Fruit fly (Drosophila melanogaster): ENCODE results near the gene fax.

Gene fax

DNA sequence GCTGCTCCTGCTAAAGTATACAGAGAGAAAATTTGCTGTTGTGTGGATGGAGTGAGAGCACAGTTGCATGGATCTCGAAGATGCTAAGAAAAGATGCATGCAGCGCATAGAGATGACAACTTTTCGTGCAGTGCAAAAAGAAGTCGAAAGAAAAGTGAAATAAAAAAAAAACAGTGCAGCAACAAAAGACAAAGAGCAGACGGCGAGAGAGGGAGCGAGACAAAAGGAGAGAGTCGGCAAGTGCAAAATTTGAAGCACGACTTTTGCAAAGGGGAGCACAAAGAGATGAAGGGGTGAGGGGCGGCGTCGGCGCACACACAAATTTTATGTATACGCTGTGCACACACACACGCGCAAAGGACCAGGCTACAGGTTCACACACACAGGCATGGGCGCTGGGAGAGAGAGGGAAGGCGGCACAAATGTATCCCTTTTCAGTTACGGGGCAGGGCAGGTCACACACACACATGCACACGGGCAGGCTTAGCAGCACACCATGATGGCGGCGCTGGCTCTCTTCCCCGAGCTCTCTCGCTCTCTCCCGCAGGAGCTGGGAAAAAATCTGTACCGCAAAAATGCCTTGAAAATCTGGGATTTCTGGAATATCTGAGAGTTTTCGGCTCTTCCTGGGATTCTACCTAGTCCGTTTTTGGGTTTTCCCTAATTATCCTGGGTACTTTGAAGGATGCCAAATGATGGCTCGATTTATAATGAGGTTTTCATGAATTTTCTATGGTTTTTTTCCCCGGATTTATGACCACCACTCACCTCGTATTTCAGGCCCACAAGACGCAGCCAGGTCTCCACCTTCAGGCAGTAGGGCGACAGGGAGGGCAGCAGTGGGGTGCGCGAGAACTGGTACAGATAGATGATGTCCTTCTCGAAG is 1.2 kb downstream of the fax start (continued):
- TF ChIP-seq dsx (GFP tag; optimal IDR thresholded peaks at IDR 0.05; ENCODE audit: poor library complexity, severe bottlenecking) (peak; percentile 82), net (GFP tag; optimal IDR thresholded peaks at IDR 0.05) (peak; percentile 89), CG15336 (GFP tag; IDR thresholded peaks at IDR 0.05) (peak; percentile 70), CG3032 (tag; optimal IDR thresholded peaks at IDR 0.05) (peak; percentile 73), Eip75B (GFP tag; optimal IDR thresholded peaks at IDR 0.05) (peak; percentile 84), Ets96B (tag; optimal IDR thresholded peaks at IDR 0.05) (peak; percentile 83), Blimp-1 (GFP tag; optimal IDR thresholded peaks at IDR 0.05) (peak; percentile 92), salr (GFP tag; optimal IDR thresholded peaks at IDR 0.05) (peak; percentile 78 to 79), Smox (GFP tag; optimal IDR thresholded peaks at IDR 0.05) (peak; percentile 84), CG6163 (GFP tag; IDR thresholded peaks at IDR 0.05) (peak; percentile 87)

DNA sequence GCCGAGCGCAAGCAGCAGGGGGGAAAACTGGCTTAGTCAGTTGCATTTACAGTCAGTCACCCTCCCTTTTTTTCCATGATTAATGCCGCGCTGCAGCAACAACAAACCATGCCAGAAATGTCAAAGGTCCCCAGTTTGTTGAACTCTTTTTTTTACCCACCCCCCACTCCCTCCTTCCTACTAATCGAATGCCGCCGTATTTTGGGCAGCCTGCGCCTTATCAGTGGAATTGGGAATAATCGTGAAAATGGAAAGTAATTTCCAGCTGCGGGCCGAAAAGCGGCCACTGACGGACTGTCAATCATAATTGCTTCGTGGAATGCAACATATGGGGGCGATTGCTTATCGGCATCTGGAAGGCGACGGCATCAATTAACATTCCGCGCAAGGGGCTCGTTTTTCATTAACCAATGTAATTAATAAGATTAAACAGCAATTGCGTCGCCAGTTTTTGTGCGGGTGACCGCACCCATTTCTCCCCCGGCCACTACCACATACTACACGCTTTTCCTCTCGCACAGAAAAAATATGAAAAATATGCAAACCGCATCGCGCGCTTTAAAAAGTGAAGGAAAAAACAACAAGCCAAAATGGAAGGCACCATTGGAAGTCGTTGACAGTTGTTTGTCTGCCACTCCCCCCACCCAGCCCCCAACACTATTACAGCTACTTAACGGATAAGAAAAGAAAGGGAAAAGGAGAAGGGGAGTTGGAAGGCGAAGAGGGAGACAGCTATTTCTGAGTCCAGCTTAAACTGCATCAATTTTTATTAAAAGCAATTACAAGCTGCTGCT is 2.0 kb downstream of the fax start:
- no peak for TF ChIP-seq CG3032 (tag; optimal IDR thresholded peaks at IDR 0.05)
- TF ChIP-seq svp (GFP tag) = peak; percentile 97
- TF ChIP-seq CG1621 (tag; optimal IDR thresholded peaks at IDR 0.05) = no peak
- TF ChIP-seq CG32006 (GFP tag; optimal IDR thresholded peaks at IDR 0.05) = no peak

DNA sequence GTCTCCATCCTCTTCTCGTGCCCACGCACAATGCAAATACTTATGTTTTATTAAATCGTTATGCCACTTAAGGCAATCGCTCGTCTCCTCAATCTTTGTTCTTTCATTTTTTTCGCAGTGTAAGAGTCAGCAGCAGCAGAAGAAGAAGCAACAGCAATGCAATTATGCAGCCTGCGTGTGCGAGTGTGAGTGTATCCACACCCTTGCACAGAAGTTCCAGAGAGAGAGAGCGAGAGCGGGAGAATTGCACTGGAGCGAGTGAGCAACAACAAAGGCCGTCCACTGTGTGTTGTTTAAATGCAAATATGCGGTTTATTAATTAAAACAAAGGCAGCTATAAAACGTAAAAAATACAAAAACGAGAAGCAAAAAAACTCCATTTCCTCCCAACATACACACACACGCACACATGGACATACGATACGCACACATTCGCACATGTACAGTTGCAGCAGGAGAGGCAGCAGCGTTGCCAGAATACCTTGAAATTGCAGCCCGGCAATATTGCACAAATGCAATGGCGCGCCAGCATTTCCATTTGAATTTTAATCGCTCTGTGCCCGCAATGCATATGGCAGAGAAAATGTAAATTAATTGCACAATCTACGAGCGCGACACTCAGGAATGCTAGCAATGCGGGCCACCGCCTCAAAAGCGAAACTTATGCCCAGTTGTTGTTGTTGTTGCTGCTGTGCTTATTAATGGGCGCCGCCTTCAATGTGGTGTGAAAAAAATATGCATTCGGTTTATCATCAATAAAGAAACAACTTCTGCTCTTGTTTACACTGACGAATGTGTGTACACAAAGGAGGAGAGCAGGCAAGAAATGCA is 2.8 kb downstream of the fax start:
- peak; percentile 54 for TF ChIP-seq CG7368 (GFP tag; optimal IDR thresholded peaks at IDR 0.05)
- no peak for TF ChIP-seq svp (GFP tag)
- peak; percentile 58 for TF ChIP-seq OdsH (GFP tag; optimal IDR thresholded peaks at IDR 0.05)
- peak; percentile 24 for TF ChIP-seq Sox15 (GFP tag; optimal IDR thresholded peaks at IDR 0.05)
- TF ChIP-seq Smox (GFP tag; optimal IDR thresholded peaks at IDR 0.05) = peak; percentile 57
- TF ChIP-seq CG1621 (tag; optimal IDR thresholded peaks at IDR 0.05) = peak; percentile 37
- TF ChIP-seq eg (GFP tag; IDR thresholded peaks at IDR 0.05) = peak; percentile 65; the same call in 2 of the 3 replicates
- peak; percentile 64 for TF ChIP-seq CG10631 (GFP tag; optimal IDR thresholded peaks at IDR 0.05)
- TF ChIP-seq CG6276 (GFP tag; optimal IDR thresholded peaks at IDR 0.05) = peak; percentile 58
- TF ChIP-seq CG32006 (GFP tag; optimal IDR thresholded peaks at IDR 0.05) = peak; percentile 78
- peak; percentile 6 for TF ChIP-seq CG11762 (GFP tag; optimal IDR thresholded peaks at IDR 0.05; ENCODE audit: insufficient read depth)
- TF ChIP-seq CG11902 (GFP tag; optimal IDR thresholded peaks at IDR 0.05) = no peak
- TF ChIP-seq esn (GFP tag; optimal IDR thresholded peaks at IDR 0.05) = peak; percentile 59
- TF ChIP-seq CG34406 (GFP tag; optimal IDR thresholded peaks at IDR 0.05) = peak; percentile 41
- TF ChIP-seq fd85E (GFP tag; optimal IDR thresholded peaks at IDR 0.05) = no peak
- TF ChIP-seq Blimp-1 (GFP tag; optimal IDR thresholded peaks at IDR 0.05) = peak; percentile 37
- TF ChIP-seq Eip78C (GFP tag) = peak; percentile 91
- no peak for TF ChIP-seq Hr38 (GFP tag; optimal IDR thresholded peaks at IDR 0.05)
- peak; percentile 72 for TF ChIP-seq Lpt (GFP tag; optimal IDR thresholded peaks at IDR 0.05)
- peak; percentile 63 for TF ChIP-seq vri (GFP tag; optimal IDR thresholded peaks at IDR 0.05)
- peak; percentile 36 for TF ChIP-seq pdm3 (GFP tag; optimal IDR thresholded peaks at IDR 0.05)
- TF ChIP-seq topi (GFP tag; optimal IDR thresholded peaks at IDR 0.05) = peak; percentile 53
- TF ChIP-seq CG4318 (GFP tag; optimal IDR thresholded peaks at IDR 0.05) = no peak
- peak; percentile 57 for TF ChIP-seq fd59A (GFP tag; optimal IDR thresholded peaks at IDR 0.05)
- TF ChIP-seq spab (GFP tag; optimal IDR thresholded peaks at IDR 0.05) = peak; percentile 30
- no peak for TF ChIP-seq Eip93F (GFP tag; optimal IDR thresholded peaks at IDR 0.05)
- no peak for TF ChIP-seq CG8319 (GFP tag; optimal IDR thresholded peaks at IDR 0.05)
- TF ChIP-seq CG9139 (GFP tag; optimal IDR thresholded peaks at IDR 0.05) = peak; percentile 57
- TF ChIP-seq CG6792 (GFP tag; optimal IDR thresholded peaks at IDR 0.05) = peak; percentile 56
- peak; percentile 46 for TF ChIP-seq CG3919 (GFP tag; optimal IDR thresholded peaks at IDR 0.05)
- peak; percentile 61 for TF ChIP-seq CG6808 (GFP tag; optimal IDR thresholded peaks at IDR 0.05)
- peak; percentile 68 for TF ChIP-seq fkh (GFP tag; optimal IDR thresholded peaks at IDR 0.05)
- TF ChIP-seq Hr4 (GFP tag; optimal IDR thresholded peaks at IDR 0.05) = peak; percentile 68
- TF ChIP-seq CG11294 (GFP tag; IDR thresholded peaks at IDR 0.05) = peak; percentile 58; the same call in 1 of the 2 replicates
